Worm (Caenorhabditis elegans) whole organism, young adult: ENCODE data around the gene C04E12.2.

Experiments
- C17E4.6 ChIP-seq: fragments of 200-800 bp; sonication (Bioruptor generic); IDR thresholded peaks from 2 replicates; pipeline ENCODE4 v1.3.6; 2022; ENCODE audit warnings: missing genetic modification reagents, missing genetic modification characterization, missing compliant biosample characterization
- F33H1.4 ChIP-seq: fragments of 200-800 bp; sonication (Bioruptor generic); IDR thresholded peaks from 2 replicates; pipeline ENCODE4 v1.3.6; 2022; ENCODE audit warnings: missing genetic modification reagents, missing genetic modification characterization, missing compliant biosample characterization
- F52B5.7 ChIP-seq: sonication (generic microtip); optimal IDR thresholded peaks from 2 replicates; lab custom pipeline; 2016; ENCODE audit warnings: mild to moderate bottlenecking, missing genetic modification characterization, missing compliant biosample characterization
- K11D2.4 ChIP-seq: fragments of 200-800 bp; sonication (Bioruptor generic); IDR thresholded peaks from 2 replicates; pipeline ENCODE4 v1.3.6; 2022; ENCODE audit warnings: missing genetic modification reagents, missing genetic modification characterization, missing compliant biosample characterization
- T07F8.4 ChIP-seq: sonication (generic microtip); optimal IDR thresholded peaks from 2 replicates; lab custom pipeline; 2016; ENCODE audit warnings: mild to moderate bottlenecking, missing genetic modification characterization, moderate library complexity, missing compliant biosample characterization
- Y79H2A.3 ChIP-seq: fragments of 200-800 bp; sonication (Bioruptor generic); conservative IDR thresholded peaks from 2 replicates; pipeline ENCODE4 v1.3.6; 2022; ENCODE audit warnings: missing genetic modification reagents, missing genetic modification characterization, missing compliant biosample characterization
- ZK185.1 ChIP-seq: sonication (generic microtip); optimal IDR thresholded peaks from 2 replicates; lab custom pipeline; 2016; ENCODE audit warnings: mild to moderate bottlenecking, missing genetic modification characterization, missing compliant biosample characterization; ENCODE audit not compliant: poor library complexity, severe bottlenecking
- akir-1 ChIP-seq: fragments of 200-800 bp; sonication (Bioruptor generic); optimal IDR thresholded peaks from 2 replicates; lab custom pipeline; 2018; ENCODE audit warnings: mild to moderate bottlenecking, missing genetic modification characterization, moderate library complexity, missing compliant biosample characterization
- aptf-3 ChIP-seq: fragments of 200-800 bp; sonication (Bioruptor generic); IDR thresholded peaks from 2 replicates; pipeline ENCODE4 v1.3.6; 2022; ENCODE audit warnings: missing genetic modification characterization, missing compliant biosample characterization
- athp-1 ChIP-seq: sonication (generic microtip); optimal IDR thresholded peaks from 2 replicates; lab custom pipeline; 2017; ENCODE audit warnings: mild to moderate bottlenecking, missing genetic modification characterization, missing compliant biosample characterization
- attf-5 ChIP-seq: fragments of 200-800 bp; sonication (Bioruptor generic); optimal IDR thresholded peaks from 2 replicates; lab custom pipeline; 2018; ENCODE audit warnings: mild to moderate bottlenecking, missing genetic modification characterization, missing compliant biosample characterization
- ccch-3 ChIP-seq: fragments of 200-800 bp; sonication (Bioruptor generic); optimal IDR thresholded peaks from 2 replicates; lab custom pipeline; 2018; ENCODE audit warnings: mild to moderate bottlenecking, missing genetic modification characterization, missing compliant biosample characterization
- ceh-27 ChIP-seq: fragments of 200-800 bp; sonication (Bioruptor generic); optimal IDR thresholded peaks from 2 replicates; lab custom pipeline; 2018; ENCODE audit warnings: mild to moderate bottlenecking, missing genetic modification characterization, moderate library complexity, missing compliant biosample characterization
- ceh-58 ChIP-seq: fragments of 200-800 bp; sonication (Bioruptor generic); IDR thresholded peaks from 2 replicates; pipeline ENCODE4 v1.3.6; 2022; ENCODE audit warnings: missing genetic modification characterization, missing compliant biosample characterization
- dox-1 ChIP-seq: fragments of 200-800 bp; sonication (Bioruptor generic); IDR thresholded peaks from 2 replicates; pipeline ENCODE4 v1.3.6; 2022; ENCODE audit warnings: missing genetic modification reagents, missing genetic modification characterization, missing compliant biosample characterization
- dpff-1 ChIP-seq: sonication (generic microtip); optimal IDR thresholded peaks from 2 replicates; lab custom pipeline; 2017; ENCODE audit warnings: mild to moderate bottlenecking, missing genetic modification characterization, missing compliant biosample characterization
- dpl-1 ChIP-seq: fragments of 150-350 bp; optimal IDR thresholded peaks from 2 replicates; lab custom pipeline; 2014; ENCODE audit warnings: missing biosample characterization, missing genetic modification reagents, missing genetic modification characterization
- efl-1 ChIP-seq: fragments of 150-350 bp; optimal IDR thresholded peaks from 2 replicates; lab custom pipeline; 2014; ENCODE audit warnings: missing biosample characterization, missing genetic modification reagents, missing genetic modification characterization
- ekl-4 ChIP-seq: fragments of 200-800 bp; sonication (Bioruptor generic); IDR thresholded peaks from 2 replicates; pipeline ENCODE4 v1.3.6; 2022; ENCODE audit warnings: missing genetic modification reagents, missing genetic modification characterization, missing compliant biosample characterization
- hmg-1.2 ChIP-seq: fragments of 200-800 bp; sonication (Bioruptor generic); IDR thresholded peaks from 2 replicates; pipeline ENCODE4 v1.3.6; 2022; ENCODE audit warnings: missing genetic modification reagents, missing genetic modification characterization, missing compliant biosample characterization
- lin-26 ChIP-seq: fragments of 200-800 bp; sonication (Bioruptor generic); IDR thresholded peaks from 2 replicates; pipeline ENCODE4 v1.3.6; 2022; ENCODE audit warnings: missing genetic modification reagents, missing genetic modification characterization, missing compliant biosample characterization
- madf-3 ChIP-seq: fragments of 200-800 bp; sonication (Bioruptor generic); IDR thresholded peaks from 2 replicates; pipeline ENCODE4 v1.3.6; 2022; ENCODE audit warnings: missing genetic modification reagents, missing genetic modification characterization, missing compliant biosample characterization
- nhr-27 ChIP-seq: fragments of 200-800 bp; sonication (Bioruptor generic); optimal IDR thresholded peaks from 2 replicates; lab custom pipeline; 2018; ENCODE audit warnings: mild to moderate bottlenecking, missing genetic modification characterization, moderate library complexity, missing compliant biosample characterization
- repo-1 ChIP-seq: sonication (generic microtip); optimal IDR thresholded peaks from 2 replicates; lab custom pipeline; 2017; ENCODE audit warnings: mild to moderate bottlenecking, missing genetic modification characterization, missing compliant biosample characterization
- snpc-1.1 ChIP-seq: sonication (generic microtip); optimal IDR thresholded peaks from 2 replicates; lab custom pipeline; 2017; ENCODE audit warnings: missing genetic modification characterization, mild to moderate bottlenecking, missing compliant biosample characterization, antibody characterized with exemption, moderate library complexity, missing genotype, missing genetic modification reagents; ENCODE audit not compliant: insufficient read depth
- snpc-3.4 ChIP-seq: sonication (generic microtip); optimal IDR thresholded peaks from 2 replicates; lab custom pipeline; 2017; ENCODE audit warnings: missing genetic modification characterization, mild to moderate bottlenecking, missing compliant biosample characterization, antibody characterized with exemption, moderate library complexity, missing genotype, missing genetic modification reagents
- snpc-4 ChIP-seq, 5 experiments: fragments of 150-350 bp in 1 of 5; sonication (generic microtip) in 4 of 5; optimal IDR thresholded peaks; 2 replicates each; lab custom pipeline; 2014 to 2018; ENCODE audit warnings: missing genetic modification characterization in 5 of 5, missing biosample characterization in 3 of 5, antibody characterized with exemption in 2 of 5, mild to moderate bottlenecking in 2 of 5, missing compliant biosample characterization in 2 of 5, missing genotype in 2 of 5, moderate library complexity in 2 of 5, missing genetic modification reagents in 1 of 5
- somi-1 ChIP-seq: fragments of 200-800 bp; sonication (Bioruptor generic); optimal IDR thresholded peaks from 2 replicates; lab custom pipeline; 2018; ENCODE audit warnings: mild to moderate bottlenecking, missing genetic modification characterization, missing compliant biosample characterization
- ztf-25 ChIP-seq: fragments of 200-800 bp; sonication (Bioruptor generic); IDR thresholded peaks from 2 replicates; pipeline ENCODE4 v1.3.6; 2022; ENCODE audit warnings: missing genetic modification reagents, missing genetic modification characterization, missing compliant biosample characterization
- ztf-3 ChIP-seq: fragments of 200-800 bp; sonication (Bioruptor generic); optimal IDR thresholded peaks from 2 replicates; lab custom pipeline; 2018; ENCODE audit warnings: mild to moderate bottlenecking, missing genetic modification characterization, missing compliant biosample characterization

C04E12.2 gene

DNA sequence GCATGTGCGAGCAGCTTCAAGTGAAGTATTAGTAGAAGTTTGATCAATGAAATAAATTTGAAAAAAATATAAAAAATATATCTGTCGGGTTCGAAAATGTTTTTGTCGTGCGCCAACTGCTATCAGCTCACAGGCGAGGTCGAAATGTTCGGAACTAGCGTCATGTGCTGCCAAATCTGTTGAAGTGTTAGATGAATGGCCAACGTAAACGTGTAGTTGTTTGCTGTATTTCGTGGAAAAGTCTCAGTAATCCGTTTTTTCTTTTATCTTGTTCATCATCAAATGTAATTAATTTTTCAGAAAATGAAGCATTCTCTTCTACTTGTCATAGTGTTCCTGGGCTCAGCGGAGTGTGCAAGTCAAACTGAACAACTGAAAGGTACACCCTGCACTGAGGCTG lies 18.0 kb upstream of the C04E12.2 start, which contains the start of gene C17B7.15:
Gene C17B7.15, plus strand, starts transcription at position 301 of the 400 bp plus-strand sequence.
- TF ChIP-seq nhr-27 (no peak), dox-1 (GFP tag; lab: Robert Waterston, UW) (no peak), snpc-4 (GFP tag; optimal IDR thresholded peaks at IDR 0.05; lab: Kevin White, UChicago) (no peak), snpc-4 (tag; optimal IDR thresholded peaks at IDR 0.05; lab: Kevin White, UChicago) (no peak), ceh-27 (GFP tag; lab: Kevin White, UChicago) (no peak)

DNA sequence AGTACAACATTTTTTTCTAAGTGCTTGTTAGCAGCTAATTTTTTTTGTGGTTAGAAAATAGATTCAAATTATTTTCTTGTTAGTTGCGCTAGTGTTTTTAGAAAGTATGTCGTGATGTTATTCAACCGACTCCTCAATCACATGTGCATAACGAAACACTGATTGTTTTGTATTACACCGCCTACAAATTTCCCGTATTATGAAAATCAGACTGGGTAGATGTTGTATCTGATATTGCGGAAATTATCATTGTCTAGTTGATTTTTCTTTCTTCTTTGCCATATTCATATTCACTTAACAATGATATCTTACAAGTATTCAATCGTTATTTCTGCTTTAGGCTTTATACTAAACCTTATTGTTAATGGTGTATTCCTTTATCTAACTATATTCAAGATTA lies 16.6 kb upstream of the C04E12.2 start, which contains the start of gene str-63:
Gene str-63, plus strand, starts transcription at position 301 of the 400 bp plus-strand sequence.
- no peak for TF ChIP-seq ztf-3 (GFP tag; lab: Kevin White, UChicago)
- no peak for TF ChIP-seq T07F8.4
- TF ChIP-seq aptf-3 (GFP tag; lab: Robert Waterston, UW) = no peak
- TF ChIP-seq akir-1 (GFP tag; lab: Kevin White, UChicago) = no peak
- TF ChIP-seq athp-1 (tag; lab: Kevin White, UChicago) = no peak
- TF ChIP-seq C17E4.6 = no peak
- TF ChIP-seq efl-1 (GFP tag; lab: Kevin White, UChicago) = no peak
- no peak for TF ChIP-seq ekl-4 (GFP tag; lab: Robert Waterston, UW)
- TF ChIP-seq snpc-3.4 (tag; lab: Kevin White, UChicago) = no peak

ce11 chrV:3352925-3353324 lies 14.9 kb upstream of the C04E12.2 start, which contains the start of gene C17B7.12:
C17B7.12 (plus strand) TSS chrV:3353225.
- TF ChIP-seq repo-1 (tag; lab: Kevin White, UChicago) (no peak), K11D2.4 (GFP tag; lab: Robert Waterston, UW) (no peak), snpc-4 (GFP tag; optimal IDR thresholded peaks at IDR 0.05; lab: Kevin White, UChicago) (no peak), snpc-4 (tag; optimal IDR thresholded peaks at IDR 0.05; lab: Kevin White, UChicago) (no peak)
- TF ChIP-seq, all 124 proteins: peak for 0

ce11 chrV:3355544-3355943 lies 12.3 kb upstream of the C04E12.2 start:
- TF ChIP-seq F33H1.4 (GFP tag; lab: Robert Waterston, UW) (no peak), F52B5.7 (tag; lab: Kevin White, UChicago) (no peak), ceh-58 (GFP tag; lab: Robert Waterston, UW) (no peak), dpff-1 (no peak), attf-5 (GFP tag; lab: Kevin White, UChicago) (no peak), somi-1 (GFP tag; lab: Kevin White, UChicago) (no peak), ccch-3 (GFP tag; lab: Kevin White, UChicago) (no peak), madf-3 (GFP tag; lab: Robert Waterston, UW) (no peak), ztf-25 (GFP tag; lab: Robert Waterston, UW) (no peak), dpl-1 (GFP tag; lab: Kevin White, UChicago) (no peak), lin-26 (no peak), Y79H2A.3 (GFP tag; lab: Robert Waterston, UW) (no peak)

DNA sequence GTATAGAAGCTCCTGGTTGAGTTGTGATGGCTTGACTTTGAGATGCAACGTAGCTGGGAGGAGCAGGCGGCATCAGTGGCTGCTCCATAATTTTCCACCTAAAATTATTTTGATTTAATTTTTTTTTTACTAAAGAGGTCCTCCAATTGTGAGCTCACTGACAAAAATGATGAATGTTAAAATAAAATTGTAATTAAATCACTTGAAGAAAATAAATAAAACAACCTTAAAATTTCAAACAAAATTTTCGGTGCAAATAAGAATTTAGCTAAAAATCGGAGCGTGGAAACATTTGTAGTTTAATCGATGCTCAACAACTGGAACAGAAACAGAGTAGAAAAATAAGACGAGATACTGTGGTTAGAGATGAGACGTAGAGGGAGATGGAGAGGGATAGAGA lies 10.8 kb upstream of the C04E12.2 start, which contains the start of gene scrm-3:
Gene scrm-3, minus strand, starts transcription at position 101 of the 400 bp plus-strand sequence.
- TF ChIP-seq hmg-1.2 = peak; percentile 37; the same call in 1 of the 2 replicates
- no peak for TF ChIP-seq snpc-1.1
- no peak for TF ChIP-seq ZK185.1 (tag; lab: Kevin White, UChicago)
